Worm (Caenorhabditis elegans) whole organism, young adult: Measurements from ENCODE around the gene F26G1.2.

Experiments used
- B0035.1 ChIP-seq: sonication (generic microtip); optimal IDR thresholded peaks from 2 replicates; lab custom pipeline; 2016; ENCODE audit warnings: missing genetic modification characterization, mild to moderate bottlenecking, missing compliant biosample characterization, missing genotype, missing genetic modification reagents
- B0336.3 ChIP-seq: fragments of 200-800 bp; sonication (Bioruptor generic); IDR thresholded peaks from 2 replicates; pipeline ENCODE4 v1.3.6; 2022; ENCODE audit warnings: missing genetic modification characterization, missing compliant biosample characterization
- F10E7.11 ChIP-seq: sonication (generic microtip); optimal IDR thresholded peaks from 2 replicates; lab custom pipeline; 2017; ENCODE audit warnings: mild to moderate bottlenecking, missing genetic modification characterization, moderate library complexity, missing compliant biosample characterization
- F22D6.2 ChIP-seq: sonication (generic microtip); optimal IDR thresholded peaks from 2 replicates; lab custom pipeline; 2016; ENCODE audit warnings: mild to moderate bottlenecking, missing genetic modification characterization, missing compliant biosample characterization
- F33H1.4 ChIP-seq: fragments of 200-800 bp; sonication (Bioruptor generic); IDR thresholded peaks from 2 replicates; pipeline ENCODE4 v1.3.6; 2022; ENCODE audit warnings: missing genetic modification reagents, missing genetic modification characterization, missing compliant biosample characterization
- F37B4.10 ChIP-seq: fragments of 200-800 bp; sonication (Bioruptor generic); IDR thresholded peaks from 2 replicates; pipeline ENCODE4 v1.3.6; 2022; ENCODE audit warnings: missing genetic modification characterization, missing compliant biosample characterization
- F52B5.7 ChIP-seq: sonication (generic microtip); optimal IDR thresholded peaks from 2 replicates; lab custom pipeline; 2016; ENCODE audit warnings: mild to moderate bottlenecking, missing genetic modification characterization, missing compliant biosample characterization
- F55B11.4 ChIP-seq: sonication (generic microtip); optimal IDR thresholded peaks from 2 replicates; lab custom pipeline; 2016; ENCODE audit warnings: missing compliant biosample characterization, missing genetic modification characterization, borderline replicate concordance; ENCODE audit not compliant: insufficient read depth
- Y56A3A.18 ChIP-seq: fragments of 200-800 bp; sonication (Bioruptor generic); IDR thresholded peaks from 2 replicates; pipeline ENCODE4 v1.3.6; 2022; ENCODE audit warnings: missing genetic modification reagents, missing genetic modification characterization, missing compliant biosample characterization
- Y67H2A.10 ChIP-seq: fragments of 200-800 bp; sonication (Bioruptor generic); conservative IDR thresholded peaks from 2 replicates; pipeline ENCODE4 v1.3.6; 2022; ENCODE audit warnings: missing genetic modification reagents, missing genetic modification characterization, missing compliant biosample characterization
- Y79H2A.3 ChIP-seq: fragments of 200-800 bp; sonication (Bioruptor generic); conservative IDR thresholded peaks from 2 replicates; pipeline ENCODE4 v1.3.6; 2022; ENCODE audit warnings: missing genetic modification reagents, missing genetic modification characterization, missing compliant biosample characterization
- ZK185.1 ChIP-seq: sonication (generic microtip); optimal IDR thresholded peaks from 2 replicates; lab custom pipeline; 2016; ENCODE audit warnings: mild to moderate bottlenecking, missing genetic modification characterization, missing compliant biosample characterization; ENCODE audit not compliant: poor library complexity, severe bottlenecking
- aptf-2 ChIP-seq: fragments of 200-800 bp; sonication (Bioruptor generic); conservative IDR thresholded peaks from 2 replicates; pipeline ENCODE4 v1.3.6; 2022; ENCODE audit warnings: missing genetic modification reagents, missing genetic modification characterization, missing compliant biosample characterization
- attf-5 ChIP-seq: fragments of 200-800 bp; sonication (Bioruptor generic); optimal IDR thresholded peaks from 2 replicates; lab custom pipeline; 2018; ENCODE audit warnings: mild to moderate bottlenecking, missing genetic modification characterization, missing compliant biosample characterization
- cebp-1 ChIP-seq, 2 experiments: fragments of 200-800 bp in 1 of 2; sonication (Bioruptor generic) in 1 of 2; sonication (generic microtip) in 1 of 2; IDR thresholded peaks in 1 of 2; optimal IDR thresholded peaks in 1 of 2; 2 replicates each; pipeline versions ENCODE4 v1.3.6 to Lab custom; 2017 to 2022; ENCODE audit warnings: missing compliant biosample characterization in 2 of 2, missing genetic modification characterization in 2 of 2, mild to moderate bottlenecking in 1 of 2, missing genetic modification reagents in 1 of 2, moderate library complexity in 1 of 2
- efl-1 ChIP-seq: fragments of 150-350 bp; optimal IDR thresholded peaks from 2 replicates; lab custom pipeline; 2014; ENCODE audit warnings: missing biosample characterization, missing genetic modification reagents, missing genetic modification characterization
- egl-18 ChIP-seq: fragments of 200-800 bp; sonication (Bioruptor generic); IDR thresholded peaks from 2 replicates; pipeline ENCODE4 v1.3.6; 2022; ENCODE audit warnings: missing genetic modification reagents, missing genetic modification characterization, missing compliant biosample characterization
- gei-17 ChIP-seq: fragments of 200-800 bp; sonication (Bioruptor generic); optimal IDR thresholded peaks from 2 replicates; lab custom pipeline; 2018; ENCODE audit warnings: mild to moderate bottlenecking, missing genetic modification characterization, missing compliant biosample characterization
- hsf-1 ChIP-seq: fragments of 200-800 bp; sonication (Bioruptor generic); IDR thresholded peaks from 2 replicates; pipeline ENCODE4 v1.3.6; 2022; ENCODE audit warnings: missing genetic modification reagents, missing genetic modification characterization, missing compliant biosample characterization
- lir-1 ChIP-seq: fragments of 200-800 bp; sonication (Bioruptor generic); conservative IDR thresholded peaks from 2 replicates; pipeline ENCODE4 v1.3.6; 2022; ENCODE audit warnings: missing genetic modification reagents, missing genetic modification characterization, missing compliant biosample characterization
- lsy-27 ChIP-seq: sonication (generic microtip); optimal IDR thresholded peaks from 2 replicates; lab custom pipeline; 2017; ENCODE audit warnings: missing genetic modification characterization, mild to moderate bottlenecking, missing compliant biosample characterization, antibody characterized with exemption, missing genotype, borderline replicate concordance; ENCODE audit not compliant: insufficient read depth
- madf-8 ChIP-seq: fragments of 200-800 bp; sonication (Bioruptor generic); conservative IDR thresholded peaks from 2 replicates; pipeline ENCODE4 v1.3.6; 2022; ENCODE audit warnings: missing genetic modification reagents, missing genetic modification characterization, missing compliant biosample characterization
- mcd-1 ChIP-seq: fragments of 200-800 bp; sonication (Bioruptor generic); IDR thresholded peaks from 2 replicates; pipeline ENCODE4 v1.3.6; 2022; ENCODE audit warnings: missing genetic modification reagents, missing genetic modification characterization, missing compliant biosample characterization
- nhr-179 ChIP-seq: sonication (generic microtip); optimal IDR thresholded peaks from 2 replicates; lab custom pipeline; 2016; ENCODE audit warnings: mild to moderate bottlenecking, missing genetic modification characterization, missing compliant biosample characterization
- rcor-1 ChIP-seq: fragments of 200-800 bp; sonication (Bioruptor generic); IDR thresholded peaks from 2 replicates; pipeline ENCODE4 v1.3.6; 2022; ENCODE audit warnings: missing genetic modification reagents, missing genetic modification characterization, missing compliant biosample characterization
- repo-1 ChIP-seq: sonication (generic microtip); optimal IDR thresholded peaks from 2 replicates; lab custom pipeline; 2017; ENCODE audit warnings: mild to moderate bottlenecking, missing genetic modification characterization, missing compliant biosample characterization
- rpc-1 ChIP-seq, 2 experiments: fragments of 150-350 bp in 1 of 2; sonication (generic microtip) in 1 of 2; optimal IDR thresholded peaks; 2 replicates each; lab custom pipeline; 2014 to 2018; ENCODE audit warnings: missing biosample characterization in 1 of 2, missing genetic modification characterization in 1 of 2, missing genetic modification reagents in 1 of 2, missing genotype in 1 of 2
- snpc-3.4 ChIP-seq: sonication (generic microtip); optimal IDR thresholded peaks from 2 replicates; lab custom pipeline; 2017; ENCODE audit warnings: missing genetic modification characterization, mild to moderate bottlenecking, missing compliant biosample characterization, antibody characterized with exemption, moderate library complexity, missing genotype, missing genetic modification reagents
- xnd-1 ChIP-seq: sonication (generic microtip); optimal IDR thresholded peaks from 2 replicates; lab custom pipeline; 2016; ENCODE audit warnings: missing genotype, missing genetic modification reagents, missing genetic modification characterization, missing compliant biosample characterization
- ztf-22 ChIP-seq: fragments of 200-800 bp; sonication (Bioruptor generic); optimal IDR thresholded peaks from 2 replicates; lab custom pipeline; 2018; ENCODE audit warnings: mild to moderate bottlenecking, missing genetic modification characterization, moderate library complexity, missing compliant biosample characterization
- ztf-26 ChIP-seq: sonication (generic microtip); optimal IDR thresholded peaks from 2 replicates; lab custom pipeline; 2017; ENCODE audit warnings: missing genetic modification characterization, missing compliant biosample characterization
- ztf-3 ChIP-seq: fragments of 200-800 bp; sonication (Bioruptor generic); optimal IDR thresholded peaks from 2 replicates; lab custom pipeline; 2018; ENCODE audit warnings: mild to moderate bottlenecking, missing genetic modification characterization, missing compliant biosample characterization

Gene F26G1.2

ce11 chrII:4756751-4757150 is 6.1 kb upstream of the F26G1.2 start, which contains the start of gene C27D9.2 (continued):
- no peak for TF ChIP-seq ZK185.1 (tag; lab: Kevin White, UChicago)

- TF ChIP-seq cebp-1 (GFP tag; IDR thresholded peaks at IDR 0.05; lab: Robert Waterston, UW): no peak
- TF ChIP-seq cebp-1 (tag; optimal IDR thresholded peaks at IDR 0.05; lab: Kevin White, UChicago): no peak
- no peak for TF ChIP-seq attf-5 (GFP tag; lab: Kevin White, UChicago)
- no peak for TF ChIP-seq F52B5.7 (tag; lab: Kevin White, UChicago)
- TF ChIP-seq hsf-1: no peak
- no peak for TF ChIP-seq F55B11.4 (tag; lab: Kevin White, UChicago)
- TF ChIP-seq lsy-27 (tag; lab: Kevin White, UChicago): no peak
- TF ChIP-seq B0336.3: no peak
- TF ChIP-seq gei-17 (GFP tag; lab: Kevin White, UChicago): no peak
- no peak for TF ChIP-seq aptf-2 (GFP tag; lab: Robert Waterston, UW)
- no peak for TF ChIP-seq nhr-179 (tag; lab: Kevin White, UChicago)
- TF ChIP-seq F33H1.4: no peak
- no peak for TF ChIP-seq Y67H2A.10 (GFP tag; lab: Robert Waterston, UW)
- no peak for TF ChIP-seq repo-1 (tag; lab: Kevin White, UChicago)
- no peak for TF ChIP-seq efl-1 (GFP tag; lab: Kevin White, UChicago)
- TF ChIP-seq snpc-3.4 (tag; lab: Kevin White, UChicago): no peak
- TF ChIP-seq xnd-1: no peak
- TF ChIP-seq, all 124 proteins: peak for 0
Measured at ce11 chrII:4758462-4758861, 4.4 kb upstream of the F26G1.2 start, which contains the start of gene F26G1.3. Gene F26G1.3, plus strand, starts transcription at chrII:4758762.

ce11 chrII:4759835-4760234 is 3.0 kb upstream of the F26G1.2 start:
- TF ChIP-seq ZK185.1 (tag; lab: Kevin White, UChicago) (no peak), B0336.3 (no peak), F33H1.4 (no peak), madf-8 (no peak), repo-1 (tag; lab: Kevin White, UChicago) (no peak), nhr-179 (tag; lab: Kevin White, UChicago) (no peak), snpc-3.4 (tag; lab: Kevin White, UChicago) (no peak)
- TF ChIP-seq, all 124 proteins: peak for 0

- TF ChIP-seq snpc-3.4 (tag; lab: Kevin White, UChicago) (no peak), F37B4.10 (GFP tag; lab: Robert Waterston, UW) (no peak), ztf-26 (tag; lab: Kevin White, UChicago) (peak; percentile 6)
Measured at ce11 chrII:4761020-4761419, 1.9 kb upstream of the F26G1.2 start.

- TF ChIP-seq lir-1 (GFP tag; lab: Robert Waterston, UW): no peak
- TF ChIP-seq Y79H2A.3 (GFP tag; lab: Robert Waterston, UW): no peak
- TF ChIP-seq mcd-1: no peak
- no peak for TF ChIP-seq ztf-22
- TF ChIP-seq rcor-1: no peak
- no peak for TF ChIP-seq F22D6.2 (tag; lab: Kevin White, UChicago)
- no peak for TF ChIP-seq rpc-1 (optimal IDR thresholded peaks at IDR 0.05; lab: Kevin White, UChicago)
- no peak for TF ChIP-seq rpc-1 (tag; optimal IDR thresholded peaks at IDR 0.05; lab: Kevin White, UChicago)
- no peak for TF ChIP-seq Y56A3A.18 (GFP tag; lab: Robert Waterston, UW)
Measured at ce11 chrII:4766284-4766683, 3.4 kb downstream of the F26G1.2 start, which contains the start of gene ttm-2. Gene ttm-2, minus strand, starts transcription at chrII:4766384.

- TF ChIP-seq egl-18 (GFP tag; lab: Robert Waterston, UW) (no peak), B0035.1 (no peak), F10E7.11 (tag; lab: Kevin White, UChicago) (no peak), cebp-1 (GFP tag; IDR thresholded peaks at IDR 0.05; lab: Robert Waterston, UW) (no peak), cebp-1 (tag; optimal IDR thresholded peaks at IDR 0.05; lab: Kevin White, UChicago) (no peak), ztf-3 (GFP tag; lab: Kevin White, UChicago) (no peak)
Measured at ce11 chrII:4767612-4768011, 4.7 kb downstream of the F26G1.2 start.
